Worm (Caenorhabditis elegans) whole organism, young adult: ENCODE results near the gene T27E7.4.

Experiments used
- B0336.3 ChIP-seq: fragments of 200-800 bp; sonication (Bioruptor generic); IDR thresholded peaks from 2 replicates; pipeline ENCODE4 v1.3.6; 2022; ENCODE audit warnings: missing genetic modification characterization, missing compliant biosample characterization
- D2030.7 ChIP-seq: fragments of 200-800 bp; sonication (Bioruptor generic); IDR thresholded peaks from 2 replicates; pipeline ENCODE4 v1.3.6; 2022; ENCODE audit warnings: missing genetic modification reagents, missing genetic modification characterization, missing compliant biosample characterization
- F23B12.7 ChIP-seq: sonication (generic microtip); optimal IDR thresholded peaks from 2 replicates; lab custom pipeline; 2017; ENCODE audit warnings: missing genetic modification characterization, mild to moderate bottlenecking, missing compliant biosample characterization, antibody characterized with exemption, moderate library complexity; ENCODE audit not compliant: insufficient read depth
- F49E8.2 ChIP-seq: sonication (generic microtip); optimal IDR thresholded peaks from 3 replicates; lab custom pipeline; 2017; ENCODE audit warnings: missing genetic modification characterization, mild to moderate bottlenecking, missing compliant biosample characterization, antibody characterized with exemption, moderate library complexity; ENCODE audit not compliant: insufficient read depth
- F52B5.7 ChIP-seq: sonication (generic microtip); optimal IDR thresholded peaks from 2 replicates; lab custom pipeline; 2016; ENCODE audit warnings: mild to moderate bottlenecking, missing genetic modification characterization, missing compliant biosample characterization
- F55B11.4 ChIP-seq: sonication (generic microtip); optimal IDR thresholded peaks from 2 replicates; lab custom pipeline; 2016; ENCODE audit warnings: missing compliant biosample characterization, missing genetic modification characterization, borderline replicate concordance; ENCODE audit not compliant: insufficient read depth
- F57A8.1 ChIP-seq: fragments of 200-800 bp; sonication (Bioruptor generic); optimal IDR thresholded peaks from 2 replicates; lab custom pipeline; 2018; ENCODE audit warnings: mild to moderate bottlenecking, missing genetic modification characterization, moderate library complexity, missing compliant biosample characterization
- T26A5.8 ChIP-seq: sonication (generic microtip); optimal IDR thresholded peaks from 2 replicates; lab custom pipeline; 2016; ENCODE audit warnings: missing genetic modification characterization, missing compliant biosample characterization
- Y56A3A.18 ChIP-seq: fragments of 200-800 bp; sonication (Bioruptor generic); IDR thresholded peaks from 2 replicates; pipeline ENCODE4 v1.3.6; 2022; ENCODE audit warnings: missing genetic modification reagents, missing genetic modification characterization, missing compliant biosample characterization
- ama-1 ChIP-seq, 3 experiments: fragments of 150-350 bp in 1 of 3; sonication (generic microtip) in 2 of 3; optimal IDR thresholded peaks; 2 replicates each; lab custom pipeline; 2014 to 2018; ENCODE audit warnings: missing biosample characterization in 2 of 3, missing genetic modification characterization in 2 of 3, missing genetic modification reagents in 2 of 3
- attf-5 ChIP-seq: fragments of 200-800 bp; sonication (Bioruptor generic); optimal IDR thresholded peaks from 2 replicates; lab custom pipeline; 2018; ENCODE audit warnings: mild to moderate bottlenecking, missing genetic modification characterization, missing compliant biosample characterization
- cebp-1 ChIP-seq, 2 experiments: fragments of 200-800 bp in 1 of 2; sonication (Bioruptor generic) in 1 of 2; sonication (generic microtip) in 1 of 2; IDR thresholded peaks in 1 of 2; optimal IDR thresholded peaks in 1 of 2; 2 replicates each; pipeline versions ENCODE4 v1.3.6 to Lab custom; 2017 to 2022; ENCODE audit warnings: missing compliant biosample characterization in 2 of 2, missing genetic modification characterization in 2 of 2, mild to moderate bottlenecking in 1 of 2, missing genetic modification reagents in 1 of 2, moderate library complexity in 1 of 2
- cebp-2 ChIP-seq: fragments of 200-800 bp; sonication (Bioruptor generic); IDR thresholded peaks from 2 replicates; pipeline ENCODE4 v1.3.6; 2022; ENCODE audit warnings: missing genetic modification characterization, missing compliant biosample characterization
- die-1 ChIP-seq: sonication (generic microtip); optimal IDR thresholded peaks from 2 replicates; lab custom pipeline; 2016; ENCODE audit warnings: missing genotype, mild to moderate bottlenecking, missing genetic modification characterization, missing compliant biosample characterization
- dpff-1 ChIP-seq: sonication (generic microtip); optimal IDR thresholded peaks from 2 replicates; lab custom pipeline; 2017; ENCODE audit warnings: mild to moderate bottlenecking, missing genetic modification characterization, missing compliant biosample characterization
- egrh-3 ChIP-seq: fragments of 200-800 bp; sonication (Bioruptor generic); IDR thresholded peaks from 2 replicates; pipeline ENCODE4 v1.3.6; 2022; ENCODE audit warnings: missing genetic modification reagents, missing genetic modification characterization, missing compliant biosample characterization
- hmg-1.2 ChIP-seq: fragments of 200-800 bp; sonication (Bioruptor generic); IDR thresholded peaks from 2 replicates; pipeline ENCODE4 v1.3.6; 2022; ENCODE audit warnings: missing genetic modification reagents, missing genetic modification characterization, missing compliant biosample characterization
- hrde-1 ChIP-seq: sonication (generic microtip); optimal IDR thresholded peaks from 2 replicates; lab custom pipeline; 2016; ENCODE audit warnings: missing genetic modification characterization, mild to moderate bottlenecking, missing compliant biosample characterization, moderate library complexity, missing genotype, missing genetic modification reagents, borderline replicate concordance
- lin-26 ChIP-seq: fragments of 200-800 bp; sonication (Bioruptor generic); IDR thresholded peaks from 2 replicates; pipeline ENCODE4 v1.3.6; 2022; ENCODE audit warnings: missing genetic modification reagents, missing genetic modification characterization, missing compliant biosample characterization
- lin-35 ChIP-seq, 3 experiments: fragments of 150-350 bp in 2 of 3; sonication (generic microtip) in 1 of 3; optimal IDR thresholded peaks; 2 replicates each; lab custom pipeline; 2014 to 2018; ENCODE audit warnings: missing biosample characterization in 3 of 3, missing genetic modification characterization in 3 of 3, missing genetic modification reagents in 3 of 3
- lin-54 ChIP-seq: fragments of 200-800 bp; sonication (Bioruptor generic); optimal IDR thresholded peaks from 2 replicates; lab custom pipeline; 2018; ENCODE audit warnings: mild to moderate bottlenecking, missing genetic modification characterization, missing compliant biosample characterization
- mcd-1 ChIP-seq: fragments of 200-800 bp; sonication (Bioruptor generic); IDR thresholded peaks from 2 replicates; pipeline ENCODE4 v1.3.6; 2022; ENCODE audit warnings: missing genetic modification reagents, missing genetic modification characterization, missing compliant biosample characterization
- nfya-2 ChIP-seq: fragments of 200-800 bp; sonication (Bioruptor generic); IDR thresholded peaks from 2 replicates; pipeline ENCODE4 v1.3.6; 2022; ENCODE audit warnings: missing genetic modification reagents, missing genetic modification characterization, missing compliant biosample characterization
- rcor-1 ChIP-seq: fragments of 200-800 bp; sonication (Bioruptor generic); IDR thresholded peaks from 2 replicates; pipeline ENCODE4 v1.3.6; 2022; ENCODE audit warnings: missing genetic modification reagents, missing genetic modification characterization, missing compliant biosample characterization
- snpc-3.4 ChIP-seq: sonication (generic microtip); optimal IDR thresholded peaks from 2 replicates; lab custom pipeline; 2017; ENCODE audit warnings: missing genetic modification characterization, mild to moderate bottlenecking, missing compliant biosample characterization, antibody characterized with exemption, moderate library complexity, missing genotype, missing genetic modification reagents
- snpc-4 ChIP-seq, 5 experiments: fragments of 150-350 bp in 1 of 5; sonication (generic microtip) in 4 of 5; optimal IDR thresholded peaks; 2 replicates each; lab custom pipeline; 2014 to 2018; ENCODE audit warnings: missing genetic modification characterization in 5 of 5, missing biosample characterization in 3 of 5, antibody characterized with exemption in 2 of 5, mild to moderate bottlenecking in 2 of 5, missing compliant biosample characterization in 2 of 5, missing genotype in 2 of 5, moderate library complexity in 2 of 5, missing genetic modification reagents in 1 of 5
- tbx-9 ChIP-seq: sonication (generic microtip); optimal IDR thresholded peaks from 2 replicates; lab custom pipeline; 2016; ENCODE audit warnings: borderline replicate concordance, missing genetic modification characterization, inconsistent platforms, missing compliant biosample characterization
- unc-130 ChIP-seq: sonication (generic microtip); optimal IDR thresholded peaks from 2 replicates; lab custom pipeline; 2016; ENCODE audit warnings: missing genetic modification reagents, missing genetic modification characterization, missing compliant biosample characterization
- zfh-2 ChIP-seq: fragments of 200-800 bp; sonication (Bioruptor generic); conservative IDR thresholded peaks from 2 replicates; pipeline ENCODE4 v1.3.6; 2022; ENCODE audit warnings: missing genetic modification reagents, missing genetic modification characterization, missing compliant biosample characterization
- zim-3 ChIP-seq: sonication (generic microtip); optimal IDR thresholded peaks from 2 replicates; lab custom pipeline; 2017; ENCODE audit warnings: mild to moderate bottlenecking, missing genetic modification characterization, moderate library complexity, missing compliant biosample characterization
- ztf-26 ChIP-seq: sonication (generic microtip); optimal IDR thresholded peaks from 2 replicates; lab custom pipeline; 2017; ENCODE audit warnings: missing genetic modification characterization, missing compliant biosample characterization
- ztf-3 ChIP-seq: fragments of 200-800 bp; sonication (Bioruptor generic); optimal IDR thresholded peaks from 2 replicates; lab custom pipeline; 2018; ENCODE audit warnings: mild to moderate bottlenecking, missing genetic modification characterization, missing compliant biosample characterization

Gene T27E7.4

ce11 chrIV:14532366-14532765 lies 2.5 kb downstream of the T27E7.4 start (continued):
- TF ChIP-seq lin-26 (GFP tag; lab: Robert Waterston, UW) (no peak), ztf-3 (GFP tag; lab: Kevin White, UChicago) (no peak), F57A8.1 (GFP tag; lab: Kevin White, UChicago) (no peak), hrde-1 (tag; lab: Kevin White, UChicago) (no peak), nfya-2 (no peak), egrh-3 (no peak), snpc-3.4 (tag; lab: Kevin White, UChicago) (no peak), lin-54 (no peak), cebp-1 (GFP tag; IDR thresholded peaks at IDR 0.05; lab: Robert Waterston, UW) (peak; percentile 87), cebp-1 (tag; optimal IDR thresholded peaks at IDR 0.05; lab: Kevin White, UChicago) (peak; percentile 94), tbx-9 (tag; lab: Kevin White, UChicago) (no peak), lin-35 (GFP tag; optimal IDR thresholded peaks at IDR 0.05; lab: Kevin White, UChicago) (no peak), snpc-4 (GFP tag; optimal IDR thresholded peaks at IDR 0.05; lab: Kevin White, UChicago) (no peak), snpc-4 (tag; optimal IDR thresholded peaks at IDR 0.05; lab: Kevin White, UChicago) (peak in 1 of 4 experiments; percentile 39), die-1 (tag; lab: Kevin White, UChicago) (no peak), F52B5.7 (tag; lab: Kevin White, UChicago) (no peak), cebp-2 (GFP tag; lab: Robert Waterston, UW) (peak; percentile 68; the same call in 1 of the 2 replicates), dpff-1 (tag; lab: Kevin White, UChicago) (no peak)
- TF ChIP-seq, all 124 proteins: peak for 6

- TF ChIP-seq snpc-4 (GFP tag; optimal IDR thresholded peaks at IDR 0.05; lab: Kevin White, UChicago) (no peak), snpc-4 (tag; optimal IDR thresholded peaks at IDR 0.05; lab: Kevin White, UChicago) (peak in 1 of 4 experiments; percentile 60), attf-5 (GFP tag; lab: Kevin White, UChicago) (no peak), hmg-1.2 (GFP tag; lab: Robert Waterston, UW) (peak; percentile 21; the same call in 1 of the 2 replicates)
Measured at ce11 chrIV:14530031-14530430, 4.8 kb downstream of the T27E7.4 start.

- no peak for TF ChIP-seq unc-130 (GFP tag; lab: Kevin White, UChicago)
- no peak for TF ChIP-seq rcor-1 (GFP tag; lab: Robert Waterston, UW)
- TF ChIP-seq cebp-1 (GFP tag; IDR thresholded peaks at IDR 0.05; lab: Robert Waterston, UW): no peak
- TF ChIP-seq cebp-1 (tag; optimal IDR thresholded peaks at IDR 0.05; lab: Kevin White, UChicago): no peak
- TF ChIP-seq zim-3 (tag; lab: Kevin White, UChicago): no peak
- TF ChIP-seq Y56A3A.18 (GFP tag; lab: Robert Waterston, UW): no peak
- TF ChIP-seq B0336.3 (GFP tag; lab: Robert Waterston, UW): no peak
- no peak for TF ChIP-seq F55B11.4
- TF ChIP-seq D2030.7 (GFP tag; lab: Robert Waterston, UW): no peak
- no peak for TF ChIP-seq T26A5.8 (tag; lab: Kevin White, UChicago)
- no peak for TF ChIP-seq ztf-26 (tag; lab: Kevin White, UChicago)
- no peak for TF ChIP-seq ama-1 (optimal IDR thresholded peaks at IDR 0.05; lab: Kevin White, UChicago)
- TF ChIP-seq ama-1 (GFP tag; optimal IDR thresholded peaks at IDR 0.05; lab: Kevin White, UChicago): no peak
- TF ChIP-seq F49E8.2 (tag; lab: Kevin White, UChicago): no peak
- no peak for TF ChIP-seq attf-5 (GFP tag; lab: Kevin White, UChicago)
- no peak for TF ChIP-seq F23B12.7 (tag; lab: Kevin White, UChicago)
- TF ChIP-seq mcd-1: no peak
- TF ChIP-seq zfh-2: no peak
Measured at ce11 chrIV:14528718-14529117, 6.1 kb downstream of the T27E7.4 start, which contains the start of gene T27E7.3. TSS of gene T27E7.3 (plus strand) at chrIV:14529018.
